Worm (Caenorhabditis elegans) whole organism, L2 larva: Measurements from ENCODE around the gene idpp-9.
A peak's percentile ranks its signal among the peaks of the same experiment; 100 is the strongest.

Experiments used
- C34F6.9 ChIP-seq: fragments of 150-350 bp; optimal IDR thresholded peaks from 2 replicates; lab custom pipeline; 2014; ENCODE audit warnings: missing biosample characterization, missing genetic modification characterization
- F13H6.1 ChIP-seq: sonication (generic microtip); optimal IDR thresholded peaks from 2 replicates; lab custom pipeline; 2016; ENCODE audit warnings: missing genetic modification characterization, missing compliant biosample characterization
- R02D3.7 ChIP-seq: fragments of 150-350 bp; optimal IDR thresholded peaks from 2 replicates; lab custom pipeline; 2014; ENCODE audit warnings: missing biosample characterization, missing genetic modification characterization
- Y55F3AM.14 ChIP-seq: fragments of 200-800 bp; sonication (Bioruptor generic); optimal IDR thresholded peaks from 2 replicates; lab custom pipeline; 2018; ENCODE audit warnings: mild to moderate bottlenecking, missing genetic modification characterization, missing compliant biosample characterization
- ZK546.5 ChIP-seq: sonication (generic microtip); optimal IDR thresholded peaks from 2 replicates; lab custom pipeline; 2017; ENCODE audit warnings: missing biosample characterization, missing genetic modification characterization
- alr-1 ChIP-seq: fragments of 150-350 bp; optimal IDR thresholded peaks from 2 replicates; lab custom pipeline; 2014; ENCODE audit warnings: missing biosample characterization, missing genetic modification characterization
- ama-1 ChIP-seq: fragments of 150-350 bp; optimal IDR thresholded peaks from 2 replicates; lab custom pipeline; 2018; ENCODE audit warnings: inconsistent platforms
- blmp-1 ChIP-seq: sonication (generic microtip); optimal IDR thresholded peaks from 2 replicates; lab custom pipeline; 2017; ENCODE audit warnings: missing genetic modification characterization, mild to moderate bottlenecking, missing compliant biosample characterization, antibody characterized with exemption, moderate library complexity; ENCODE audit not compliant: insufficient read depth
- ceh-16 ChIP-seq: fragments of 150-350 bp; optimal IDR thresholded peaks from 2 replicates; lab custom pipeline; 2014; ENCODE audit warnings: missing biosample characterization, missing genetic modification characterization
- ceh-82 ChIP-seq: fragments of 150-350 bp; optimal IDR thresholded peaks from 2 replicates; lab custom pipeline; 2014; ENCODE audit warnings: missing biosample characterization, missing genetic modification characterization
- dmd-4 ChIP-seq: sonication (generic microtip); optimal IDR thresholded peaks from 2 replicates; lab custom pipeline; 2017; ENCODE audit warnings: missing biosample characterization, missing genetic modification characterization
- egl-27 ChIP-seq: sonication (generic microtip); optimal IDR thresholded peaks from 3 replicates; lab custom pipeline; 2017; ENCODE audit warnings: missing biosample characterization, missing genetic modification reagents, missing genetic modification characterization
- elt-1 ChIP-seq: fragments of 150-350 bp; optimal IDR thresholded peaks from 2 replicates; lab custom pipeline; 2014; ENCODE audit warnings: missing biosample characterization, missing genetic modification characterization
- elt-3 ChIP-seq: sonication (generic microtip); optimal IDR thresholded peaks from 2 replicates; lab custom pipeline; 2017; ENCODE audit warnings: missing biosample characterization, missing genetic modification characterization
- gmeb-1 ChIP-seq: fragments of 150-350 bp; optimal IDR thresholded peaks from 2 replicates; lab custom pipeline; 2014; ENCODE audit warnings: missing biosample characterization, missing genetic modification characterization
- lin-11 ChIP-seq: fragments of 150-350 bp; sonication (generic microtip); optimal IDR thresholded peaks from 2 replicates; lab custom pipeline; 2014; ENCODE audit warnings: missing biosample characterization, missing genetic modification characterization, inconsistent platforms, mixed read lengths
- lin-39 ChIP-seq: fragments of 150-350 bp; optimal IDR thresholded peaks from 2 replicates; lab custom pipeline; 2014; ENCODE audit warnings: missing biosample characterization, missing genetic modification reagents, missing genetic modification characterization
- lsy-2 ChIP-seq, 2 experiments: fragments of 150-350 bp in 1 of 2; sonication (generic microtip) in 1 of 2; optimal IDR thresholded peaks; 2 replicates each; lab custom pipeline; 2014 to 2017; ENCODE audit warnings: missing biosample characterization in 2 of 2, missing genetic modification characterization in 2 of 2
- mab-5 ChIP-seq: fragments of 150-350 bp; optimal IDR thresholded peaks from 2 replicates; lab custom pipeline; 2014; ENCODE audit warnings: missing biosample characterization, missing genetic modification characterization
- mbf-1 ChIP-seq: sonication (generic microtip); optimal IDR thresholded peaks from 2 replicates; lab custom pipeline; 2017; ENCODE audit warnings: missing biosample characterization, missing genetic modification characterization
- mdl-1 ChIP-seq, 2 experiments: fragments of 150-350 bp in 1 of 2; sonication (generic microtip) in 1 of 2; optimal IDR thresholded peaks; 2 replicates each; lab custom pipeline; 2017; ENCODE audit warnings: missing biosample characterization in 2 of 2, missing genetic modification characterization in 2 of 2
- nhr-11 ChIP-seq: fragments of 150-350 bp; optimal IDR thresholded peaks from 2 replicates; lab custom pipeline; 2014; ENCODE audit warnings: missing biosample characterization, missing genetic modification characterization
- nhr-12 ChIP-seq: fragments of 150-350 bp; optimal IDR thresholded peaks from 2 replicates; lab custom pipeline; 2014; ENCODE audit warnings: missing biosample characterization, missing genetic modification characterization
- nhr-129 ChIP-seq: fragments of 150-350 bp; optimal IDR thresholded peaks from 2 replicates; lab custom pipeline; 2014; ENCODE audit warnings: missing biosample characterization, missing genetic modification characterization
- nhr-23 ChIP-seq: fragments of 150-350 bp; optimal IDR thresholded peaks from 2 replicates; lab custom pipeline; 2014; ENCODE audit warnings: missing biosample characterization, missing genetic modification reagents, missing genetic modification characterization
- nhr-237 ChIP-seq: fragments of 150-350 bp; optimal IDR thresholded peaks from 2 replicates; lab custom pipeline; 2014; ENCODE audit warnings: missing biosample characterization, missing genetic modification characterization
- nhr-25 ChIP-seq: fragments of 150-350 bp; sonication (generic microtip); optimal IDR thresholded peaks from 3 replicates; lab custom pipeline; 2014; ENCODE audit warnings: missing biosample characterization, missing genetic modification characterization
- nhr-77 ChIP-seq: fragments of 150-350 bp; optimal IDR thresholded peaks from 2 replicates; lab custom pipeline; 2014; ENCODE audit warnings: missing biosample characterization, missing genetic modification characterization
- sem-4 ChIP-seq: fragments of 150-350 bp; optimal IDR thresholded peaks from 2 replicates; lab custom pipeline; 2014; ENCODE audit warnings: missing biosample characterization, missing genetic modification reagents, missing genetic modification characterization
- skn-1 ChIP-seq: sonication (generic microtip); optimal IDR thresholded peaks from 2 replicates; lab custom pipeline; 2017; ENCODE audit warnings: missing biosample characterization, missing genetic modification characterization
- sma-3 ChIP-seq: sonication (generic microtip); optimal IDR thresholded peaks from 2 replicates; lab custom pipeline; 2016; ENCODE audit warnings: missing genetic modification reagents, missing genetic modification characterization, missing compliant biosample characterization
- sma-9 ChIP-seq, 2 experiments: fragments of 150-350 bp in 1 of 2; sonication (generic microtip) in 1 of 2; optimal IDR thresholded peaks; 2 replicates each; lab custom pipeline; 2014 to 2016; ENCODE audit warnings: missing genetic modification characterization in 2 of 2, mild to moderate bottlenecking in 1 of 2, missing biosample characterization in 1 of 2, missing compliant biosample characterization in 1 of 2, missing genetic modification reagents in 1 of 2, moderate library complexity in 1 of 2
- unc-39 ChIP-seq: fragments of 150-350 bp; optimal IDR thresholded peaks from 2 replicates; lab custom pipeline; 2014; ENCODE audit warnings: missing biosample characterization, missing genetic modification characterization
- zag-1 ChIP-seq: fragments of 150-350 bp; optimal IDR thresholded peaks from 2 replicates; lab custom pipeline; 2014; ENCODE audit warnings: missing biosample characterization, missing genetic modification characterization
- ztf-1 ChIP-seq: fragments of 200-800 bp; sonication (Bioruptor generic); conservative IDR thresholded peaks from 2 replicates; pipeline ENCODE4 v1.3.6; 2022; ENCODE audit warnings: missing genetic modification characterization, missing compliant biosample characterization
- ztf-11 ChIP-seq: sonication (generic microtip); optimal IDR thresholded peaks from 2 replicates; lab custom pipeline; 2017; ENCODE audit warnings: missing biosample characterization, missing genetic modification characterization
- ztf-4 ChIP-seq: fragments of 150-350 bp; optimal IDR thresholded peaks from 2 replicates; lab custom pipeline; 2014; ENCODE audit warnings: missing biosample characterization, missing genetic modification characterization

The idpp-9 gene

DNA sequence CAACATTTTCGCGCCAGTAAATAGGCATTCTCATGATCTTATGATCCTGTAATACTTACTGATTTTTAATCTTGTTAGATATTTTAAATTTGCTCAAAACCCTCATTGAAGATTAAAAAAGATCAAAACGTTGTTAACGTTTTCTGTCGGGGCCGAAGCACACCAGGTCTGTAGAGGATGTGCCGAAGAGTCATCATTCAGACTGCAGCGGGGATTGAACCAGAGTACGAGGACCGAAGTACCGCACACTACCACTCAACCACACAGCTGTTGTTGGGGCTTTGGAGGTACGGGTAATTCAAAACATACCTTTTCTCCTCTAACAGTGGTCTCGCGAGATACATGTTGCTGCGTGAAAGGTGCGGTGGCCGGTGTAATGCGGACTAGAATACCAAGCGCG is 1.4 kb downstream of the idpp-9 start:
- no peak for TF ChIP-seq sma-3
- peak; percentile 25 for TF ChIP-seq nhr-129
- no peak for TF ChIP-seq unc-39 (tag; lab: Kevin White, UChicago)
- TF ChIP-seq ceh-16 (tag; lab: Kevin White, UChicago): no peak

DNA sequence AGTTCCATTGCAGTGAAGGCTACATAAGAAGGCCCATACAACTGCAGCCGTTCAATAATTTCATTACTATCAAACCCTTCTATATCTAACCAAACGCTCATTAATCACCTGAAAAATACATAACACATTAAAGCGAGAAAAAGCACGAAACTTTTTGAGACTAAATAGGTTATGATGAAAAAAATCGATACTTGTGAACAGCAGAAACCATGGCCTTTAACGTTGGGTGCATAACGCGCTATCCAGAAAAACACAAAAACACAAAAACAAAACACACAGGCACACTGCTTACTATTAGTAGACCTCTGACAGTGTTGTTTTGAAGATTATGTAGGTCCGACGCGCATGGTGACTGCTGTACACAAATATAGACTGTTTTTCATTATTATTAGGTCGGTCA is 4.4 kb downstream of the idpp-9 start, which contains the start of gene T22B2.5:
Gene T22B2.5 (minus strand): TSS at position 101 of the 400 bp plus-strand sequence.
- TF ChIP-seq ztf-11 (no peak), R02D3.7 (no peak), nhr-12 (tag; lab: Kevin White, UChicago) (no peak), unc-39 (tag; lab: Kevin White, UChicago) (no peak), nhr-77 (tag; lab: Kevin White, UChicago) (no peak), gmeb-1 (tag; lab: Kevin White, UChicago) (no peak), lin-39 (tag; lab: Kevin White, UChicago) (no peak), dmd-4 (no peak), nhr-237 (tag; lab: Kevin White, UChicago) (no peak), nhr-25 (tag; lab: Kevin White, UChicago) (no peak), Y55F3AM.14 (GFP tag; lab: Kevin White, UChicago) (no peak), egl-27 (no peak), ztf-4 (tag; lab: Kevin White, UChicago) (no peak), sma-3 (no peak), sma-9 (GFP tag; optimal IDR thresholded peaks at IDR 0.05; lab: Kevin White, UChicago) (no peak), sma-9 (tag; optimal IDR thresholded peaks at IDR 0.05; lab: Kevin White, UChicago) (no peak), mdl-1 (tag; optimal IDR thresholded peaks at IDR 0.05; lab: Kevin White, UChicago) (no peak), ama-1 (lab: Kevin White, UChicago) (no peak)

DNA sequence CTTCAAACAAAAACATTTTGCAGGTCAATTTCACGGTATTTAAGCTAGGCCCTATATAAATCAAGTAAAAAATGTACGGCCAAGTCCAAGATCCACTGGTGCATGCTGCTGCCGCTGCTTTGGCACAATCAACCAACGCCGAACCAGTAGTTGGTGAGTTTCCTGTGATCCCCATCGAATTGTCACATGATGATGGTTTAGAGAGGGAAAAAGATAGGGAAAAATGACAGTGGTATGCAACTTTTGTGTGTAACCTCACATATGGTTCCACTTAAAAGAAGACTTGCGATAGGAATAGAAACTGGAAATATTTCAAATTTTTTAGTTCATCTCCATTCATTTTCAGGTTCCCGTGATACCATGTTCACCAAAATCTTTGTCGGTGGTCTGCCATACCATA is 11.1 kb downstream of the idpp-9 start, which contains the start of gene sup-12:
Gene sup-12 (plus strand): TSS at position 17 of the 400 bp plus-strand sequence.
- TF ChIP-seq ama-1 (lab: Kevin White, UChicago) (no peak), sma-9 (GFP tag; optimal IDR thresholded peaks at IDR 0.05; lab: Kevin White, UChicago) (no peak), sma-9 (tag; optimal IDR thresholded peaks at IDR 0.05; lab: Kevin White, UChicago) (no peak), R02D3.7 (no peak), ceh-16 (tag; lab: Kevin White, UChicago) (no peak), C34F6.9 (tag; lab: Kevin White, UChicago) (no peak), ztf-1 (no peak), elt-3 (tag; lab: Kevin White, UChicago) (no peak), sem-4 (tag; lab: Kevin White, UChicago) (no peak), zag-1 (no peak), ZK546.5 (tag; lab: Kevin White, UChicago) (no peak), lsy-2 (tag; optimal IDR thresholded peaks at IDR 0.05; lab: Kevin White, UChicago) (no peak), blmp-1 (no peak), mab-5 (tag; lab: Kevin White, UChicago) (no peak), gmeb-1 (tag; lab: Kevin White, UChicago) (no peak), skn-1 (tag; lab: Kevin White, UChicago) (no peak), nhr-23 (tag; lab: Kevin White, UChicago) (no peak), alr-1 (tag; lab: Kevin White, UChicago) (no peak), nhr-77 (tag; lab: Kevin White, UChicago) (no peak)
- TF ChIP-seq, all 48 proteins: peak for 0

DNA sequence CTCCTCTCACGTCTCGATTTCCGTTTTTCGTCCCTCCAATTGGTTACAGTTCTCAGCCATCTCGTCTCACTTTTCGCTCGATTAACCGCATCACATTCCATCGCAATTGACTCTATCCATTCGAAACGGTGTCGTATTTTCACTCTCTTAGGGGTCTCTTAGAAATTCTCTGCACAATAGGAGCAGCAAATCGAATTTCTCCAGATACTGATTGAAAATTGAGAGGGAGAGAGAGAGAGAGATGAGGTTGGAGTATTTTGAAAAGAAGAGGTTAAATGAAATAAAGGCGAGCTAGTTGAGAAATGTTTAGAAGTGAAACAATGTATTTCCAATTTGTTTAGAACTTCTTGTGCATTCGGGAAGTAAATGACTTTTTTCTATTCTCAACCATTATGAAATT is 14.3 kb downstream of the idpp-9 start:
- no peak for TF ChIP-seq elt-1
- no peak for TF ChIP-seq nhr-23 (tag; lab: Kevin White, UChicago)
- no peak for TF ChIP-seq gmeb-1 (tag; lab: Kevin White, UChicago)
- TF ChIP-seq sem-4 (tag; lab: Kevin White, UChicago): no peak
- no peak for TF ChIP-seq ceh-82
- no peak for TF ChIP-seq ztf-1
- no peak for TF ChIP-seq lin-11 (tag; lab: Kevin White, UChicago)
- TF ChIP-seq C34F6.9 (tag; lab: Kevin White, UChicago): no peak
- TF ChIP-seq F13H6.1 (tag; lab: Kevin White, UChicago): no peak
- TF ChIP-seq mdl-1 (tag; optimal IDR thresholded peaks at IDR 0.05; lab: Kevin White, UChicago): no peak
- TF ChIP-seq mbf-1 (tag; lab: Kevin White, UChicago): no peak
- no peak for TF ChIP-seq nhr-129
- TF ChIP-seq lin-39 (tag; lab: Kevin White, UChicago): no peak
- no peak for TF ChIP-seq elt-3 (tag; lab: Kevin White, UChicago)
- no peak for TF ChIP-seq nhr-25 (tag; lab: Kevin White, UChicago)
- no peak for TF ChIP-seq ZK546.5 (tag; lab: Kevin White, UChicago)
- TF ChIP-seq Y55F3AM.14 (GFP tag; lab: Kevin White, UChicago): no peak
- TF ChIP-seq nhr-11: no peak
- no peak for TF ChIP-seq R02D3.7
- no peak for TF ChIP-seq egl-27
